Worm (Caenorhabditis elegans) whole organism, L2 larva: Measurements from ENCODE around the gene sqv-1.

Experiments used
- aly-2 ChIP-seq: fragments of 150-350 bp; optimal IDR thresholded peaks from 2 replicates; lab custom pipeline; 2014; ENCODE audit warnings: missing biosample characterization, missing genetic modification characterization
- ama-1 ChIP-seq: fragments of 150-350 bp; optimal IDR thresholded peaks from 2 replicates; lab custom pipeline; 2018; ENCODE audit warnings: inconsistent platforms
- lin-13 ChIP-seq: fragments of 150-350 bp; optimal IDR thresholded peaks from 2 replicates; lab custom pipeline; 2014; ENCODE audit warnings: missing biosample characterization, missing genetic modification reagents, missing genetic modification characterization
- nhr-12 ChIP-seq: fragments of 150-350 bp; optimal IDR thresholded peaks from 2 replicates; lab custom pipeline; 2014; ENCODE audit warnings: missing biosample characterization, missing genetic modification characterization
- nhr-237 ChIP-seq: fragments of 150-350 bp; optimal IDR thresholded peaks from 2 replicates; lab custom pipeline; 2014; ENCODE audit warnings: missing biosample characterization, missing genetic modification characterization
- unc-62 ChIP-seq: fragments of 150-350 bp; optimal IDR thresholded peaks from 2 replicates; lab custom pipeline; 2014; ENCODE audit warnings: missing biosample characterization, missing genetic modification reagents, missing genetic modification characterization
- zag-1 ChIP-seq: fragments of 150-350 bp; optimal IDR thresholded peaks from 2 replicates; lab custom pipeline; 2014; ENCODE audit warnings: missing biosample characterization, missing genetic modification characterization
- ztf-11 ChIP-seq: sonication (generic microtip); optimal IDR thresholded peaks from 2 replicates; lab custom pipeline; 2017; ENCODE audit warnings: missing biosample characterization, missing genetic modification characterization

- no peak for TF ChIP-seq unc-62 (GFP tag; lab: Kevin White, UChicago)
- no peak for TF ChIP-seq ama-1 (lab: Kevin White, UChicago)
- no peak for TF ChIP-seq nhr-237 (tag; lab: Kevin White, UChicago)
- TF ChIP-seq zag-1 (tag; lab: Kevin White, UChicago), result no peak
- TF ChIP-seq lin-13 (GFP tag; lab: Kevin White, UChicago), result no peak
- no peak for TF ChIP-seq nhr-12 (tag; lab: Kevin White, UChicago)
- no peak for TF ChIP-seq aly-2
- TF ChIP-seq ztf-11 (tag; lab: Kevin White, UChicago), result no peak
These were observed 33.2 kb downstream of the sqv-1 start, which contains the start of gene D2096.11 for ce11 chrIV:8394105-8394504.
